Worm (Caenorhabditis elegans): ENCODE measurements around the gene nmr-2.

nmr-2 gene

DNA sequence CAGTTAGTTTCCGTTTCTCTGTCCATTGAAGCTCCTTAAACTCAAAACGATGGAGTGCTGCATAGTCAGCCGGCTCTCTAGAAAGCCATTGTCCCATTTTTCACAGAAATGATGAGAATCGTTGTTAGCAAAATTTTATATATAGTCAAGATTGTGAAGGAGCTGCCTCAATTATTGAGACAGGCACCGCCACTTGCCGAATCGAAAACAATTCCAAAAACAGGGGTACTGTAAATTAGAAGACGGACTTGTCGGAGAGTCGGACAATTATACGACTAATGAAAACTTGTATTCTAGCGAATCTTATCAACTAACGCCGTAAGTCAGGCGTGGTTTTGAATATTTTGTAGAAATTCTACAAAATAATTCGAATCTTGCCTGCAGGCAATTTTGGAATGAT, 8.8 kb upstream of the nmr-2 start, which contains the start of gene F14H8.2:
F14H8.2 (minus strand) TSS at position 101 of the 400 bp plus-strand sequence.
- no peak for TF ChIP-seq unc-62 (GFP tag; optimal IDR thresholded peaks at IDR 0.05)

DNA sequence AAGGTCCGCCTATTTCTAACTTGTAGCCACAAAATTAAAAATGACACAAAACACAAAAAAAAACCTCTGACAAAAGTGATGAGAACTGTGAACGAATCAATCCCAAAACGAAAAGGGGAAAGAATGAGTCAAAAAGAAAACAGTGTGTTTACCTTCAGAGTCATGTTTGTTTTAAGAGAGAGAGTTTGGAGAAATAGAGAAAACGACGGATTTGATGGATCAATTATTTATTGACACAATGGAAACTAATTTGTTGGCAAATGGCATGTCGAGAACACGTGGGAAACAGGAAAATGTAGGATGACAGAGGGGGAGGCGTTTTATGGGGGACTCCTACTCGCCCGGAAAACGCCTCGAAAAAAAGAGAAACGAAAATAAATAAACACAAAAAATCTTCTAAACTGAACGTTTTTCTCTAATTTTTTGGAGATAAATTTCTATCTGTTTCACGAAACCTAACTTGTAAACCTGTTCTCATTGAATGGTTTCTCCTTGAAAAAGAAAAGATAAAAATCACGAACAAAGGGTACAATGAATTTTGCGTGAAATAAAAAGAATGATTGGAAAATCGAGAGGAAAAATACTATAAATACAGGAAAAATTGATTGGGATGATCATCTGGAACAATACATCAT, 5.5 kb upstream of the nmr-2 start:
- TF ChIP-seq unc-62 (GFP tag; optimal IDR thresholded peaks at IDR 0.05), result no peak

DNA sequence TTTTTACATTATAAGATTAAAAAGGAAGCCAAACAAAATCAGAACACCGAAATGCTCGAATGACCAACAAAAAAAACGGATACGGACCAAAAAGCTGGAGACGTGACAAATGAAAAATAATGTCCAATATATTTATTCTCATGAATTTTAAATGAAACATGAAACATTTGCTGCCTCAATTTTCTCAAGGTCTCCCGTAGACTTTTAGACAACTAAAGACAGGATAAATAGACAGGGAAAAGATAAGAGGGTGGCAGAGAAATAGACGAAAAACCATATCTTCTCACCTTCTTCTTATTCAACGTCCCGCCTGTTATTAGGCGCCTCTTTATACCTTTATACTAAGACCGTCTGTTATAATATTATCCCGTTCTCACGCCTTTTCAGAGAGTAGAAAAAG, 4.3 kb upstream of the nmr-2 start:
- TF ChIP-seq unc-62 (GFP tag; optimal IDR thresholded peaks at IDR 0.05), result no peak

DNA sequence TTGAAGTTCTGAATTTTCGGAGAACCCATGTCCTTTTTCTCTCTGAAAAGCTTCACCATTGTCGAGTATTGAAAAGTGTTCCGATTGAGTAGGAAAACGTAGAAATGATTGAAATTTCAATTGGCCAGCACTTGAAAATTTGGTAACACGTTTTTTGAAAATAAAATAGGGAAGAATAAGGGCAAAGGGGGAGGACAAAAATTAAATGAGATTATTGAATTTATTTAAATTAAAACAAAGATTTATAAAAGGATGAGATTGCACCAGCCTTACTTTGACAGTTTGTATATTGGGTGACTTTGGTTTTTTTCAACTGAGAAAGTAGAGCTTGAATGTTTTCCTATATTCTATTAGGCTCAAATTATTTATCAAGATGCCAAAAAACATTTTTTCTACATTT, 2.7 kb upstream of the nmr-2 start, which contains the start of gene obr-2:
obr-2 (minus strand) TSS at position 101 of the 400 bp plus-strand sequence.
- TF ChIP-seq unc-62 (GFP tag; optimal IDR thresholded peaks at IDR 0.05), result no peak

DNA sequence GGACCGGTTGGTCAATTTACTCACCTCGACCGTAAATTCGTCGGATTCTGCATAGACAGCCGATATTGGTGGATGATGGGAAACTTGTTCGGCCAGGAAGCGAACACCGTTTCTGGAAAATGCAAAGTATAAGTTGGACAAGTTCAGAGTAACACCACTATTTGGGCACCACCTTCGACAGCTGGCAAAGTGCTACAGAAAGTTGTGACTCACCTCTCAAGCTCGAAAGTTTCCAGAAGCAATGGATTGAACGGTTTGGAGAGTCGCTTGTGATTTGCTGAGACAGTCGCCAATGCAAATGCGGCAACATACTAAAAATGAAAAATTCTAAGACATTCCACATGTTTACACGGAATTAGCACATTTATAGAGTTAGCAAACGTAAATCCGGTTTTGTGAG, 1.9 kb upstream of the nmr-2 start:
- TF ChIP-seq unc-62 (GFP tag; optimal IDR thresholded peaks at IDR 0.05), result no peak

DNA sequence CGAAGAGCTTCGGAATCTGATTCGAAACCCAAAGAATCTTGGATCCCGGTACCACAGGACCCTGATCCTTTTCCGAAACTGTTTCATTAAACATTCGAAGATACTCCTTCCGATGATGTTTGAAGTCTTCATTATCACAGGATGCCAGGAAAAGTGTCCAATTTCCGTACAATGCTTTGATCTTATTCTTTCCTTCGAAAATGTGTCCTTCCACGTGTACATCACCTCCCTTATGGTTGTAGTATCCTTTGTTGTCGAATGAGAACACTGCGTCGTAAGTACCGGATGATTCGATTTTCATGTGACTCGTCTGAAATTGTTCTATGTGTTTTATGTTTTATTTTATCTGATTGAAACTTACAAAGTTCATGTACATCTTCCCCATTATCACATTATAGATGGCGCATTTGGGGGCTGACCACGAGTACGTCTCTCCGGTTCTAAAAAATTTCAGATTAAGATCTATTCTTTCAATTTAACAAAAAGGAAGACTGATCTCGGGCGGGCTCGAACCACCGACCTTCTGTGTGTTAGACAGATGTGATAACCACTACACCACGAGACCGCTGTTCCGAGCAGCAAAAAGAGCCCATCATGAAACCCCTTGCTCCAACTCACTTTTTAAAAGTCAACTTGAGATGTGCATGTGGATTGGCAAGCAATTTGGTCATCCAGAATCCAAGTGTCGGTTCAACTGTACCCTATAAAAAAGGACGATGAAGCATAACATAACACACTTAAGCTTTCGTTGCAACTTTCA, 1.3 kb upstream of the nmr-2 start:
- TF ChIP-seq unc-62 (GFP tag; optimal IDR thresholded peaks at IDR 0.05), result no peak

DNA sequence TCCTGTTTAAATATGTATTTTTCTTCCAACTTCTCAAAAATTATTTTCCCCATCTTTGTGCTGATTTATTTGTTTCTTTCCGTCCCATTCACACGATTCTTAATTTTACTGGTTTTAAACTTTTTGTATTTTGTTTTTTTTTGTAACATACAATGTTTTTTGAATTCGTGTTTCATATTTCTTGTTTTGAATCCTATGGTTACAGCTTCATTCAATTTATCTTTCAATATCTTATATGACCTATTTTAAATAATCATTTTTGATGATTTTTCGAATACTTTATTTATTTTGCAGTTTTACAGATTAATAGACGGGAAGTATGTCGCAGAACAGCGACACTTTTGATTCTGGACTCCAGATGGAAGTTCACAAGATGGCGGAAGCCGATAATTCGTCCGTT, 6.7 kb downstream of the nmr-2 start, which contains the start of gene hrde-2:
hrde-2 (plus strand) TSS at position 301 of the 400 bp plus-strand sequence.
- no peak for TF ChIP-seq unc-62 (GFP tag; optimal IDR thresholded peaks at IDR 0.05)

DNA sequence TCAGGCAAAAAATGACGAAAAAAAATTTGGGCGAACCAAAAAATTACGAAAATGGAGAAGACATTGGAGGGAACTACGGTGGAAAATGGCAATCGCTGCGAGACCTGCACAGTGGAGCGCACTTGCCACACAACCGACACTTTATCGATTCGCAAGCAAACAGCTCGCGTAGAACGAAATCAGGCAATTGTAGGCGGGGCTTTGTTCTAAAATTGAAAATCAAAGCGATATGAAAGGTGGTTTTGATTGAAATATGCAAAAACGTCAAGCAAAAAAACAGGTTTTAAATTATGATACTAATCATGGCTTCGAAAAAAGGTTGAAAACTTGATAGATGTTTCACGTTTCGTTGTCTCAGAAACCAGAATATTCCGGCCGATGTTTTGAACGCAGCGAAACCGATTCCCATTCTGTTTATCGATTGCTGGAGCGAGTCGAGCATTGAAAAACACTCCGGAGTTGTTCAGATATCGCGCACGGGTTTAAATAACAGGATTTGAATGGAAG, 9.2 kb downstream of the nmr-2 start, which contains the start of the genes fib-1 and mut-15:
fib-1 (minus strand) TSS at position 40 of the 507 bp plus-strand sequence.
mut-15 (plus strand) TSS at position 360 of the 507 bp plus-strand sequence.
- TF ChIP-seq unc-62 (GFP tag; optimal IDR thresholded peaks at IDR 0.05), result no peak

DNA sequence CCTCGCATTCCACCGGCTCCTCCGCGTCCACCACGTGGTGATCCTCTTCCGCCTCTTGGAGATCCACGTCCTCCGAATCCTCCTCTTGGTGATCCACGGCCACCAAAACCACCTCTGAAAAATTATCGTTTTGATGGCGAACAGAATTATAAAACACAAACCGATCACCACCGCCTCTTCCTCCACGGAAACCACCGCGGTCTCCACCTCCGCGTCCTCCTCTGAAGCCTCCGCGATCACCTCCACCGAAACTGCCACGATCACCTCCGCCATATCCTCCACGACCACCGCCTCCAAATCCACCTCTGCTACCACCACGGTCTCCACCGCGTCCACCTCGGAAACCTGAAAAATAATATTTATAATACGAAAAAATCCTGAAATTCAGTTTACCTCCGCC, 9.9 kb downstream of the nmr-2 start:
- TF ChIP-seq unc-62 (GFP tag; optimal IDR thresholded peaks at IDR 0.05), result no peak

DNA sequence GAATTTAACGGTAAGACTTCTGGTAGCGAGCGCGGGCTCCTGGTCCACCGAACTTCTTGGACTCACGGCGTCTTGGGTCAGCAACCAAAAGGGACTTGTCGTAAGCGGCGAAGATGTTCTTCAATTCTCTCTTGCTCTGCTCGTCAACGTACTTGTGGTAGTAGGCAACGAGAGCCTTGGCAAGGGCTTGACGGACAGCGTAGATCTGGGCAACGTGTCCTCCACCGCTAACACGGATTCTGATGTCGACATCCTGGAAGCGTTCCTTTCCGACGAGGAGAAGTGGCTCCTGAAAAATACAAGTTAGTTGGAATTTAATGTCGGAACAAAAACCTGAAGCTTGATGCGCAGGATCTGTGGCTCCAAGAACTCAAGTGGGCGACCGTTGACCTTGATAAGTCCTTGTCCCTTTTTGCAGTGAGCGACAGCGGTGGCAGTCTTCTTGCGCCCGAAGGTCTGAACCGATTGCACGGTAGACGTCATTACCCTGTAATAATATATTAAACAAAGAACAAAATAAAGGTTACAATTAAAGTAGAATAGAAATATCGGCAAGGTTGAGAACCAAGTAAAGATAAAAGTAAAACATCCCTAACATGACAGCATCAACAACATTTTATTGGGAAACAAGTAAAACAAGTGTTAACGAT, 11.3 kb downstream of the nmr-2 start, which contains the start of gene rps-16:
rps-16 (minus strand) TSS at position 487 of the 650 bp plus-strand sequence.
- TF ChIP-seq unc-62 (GFP tag; optimal IDR thresholded peaks at IDR 0.05), result no peak

DNA sequence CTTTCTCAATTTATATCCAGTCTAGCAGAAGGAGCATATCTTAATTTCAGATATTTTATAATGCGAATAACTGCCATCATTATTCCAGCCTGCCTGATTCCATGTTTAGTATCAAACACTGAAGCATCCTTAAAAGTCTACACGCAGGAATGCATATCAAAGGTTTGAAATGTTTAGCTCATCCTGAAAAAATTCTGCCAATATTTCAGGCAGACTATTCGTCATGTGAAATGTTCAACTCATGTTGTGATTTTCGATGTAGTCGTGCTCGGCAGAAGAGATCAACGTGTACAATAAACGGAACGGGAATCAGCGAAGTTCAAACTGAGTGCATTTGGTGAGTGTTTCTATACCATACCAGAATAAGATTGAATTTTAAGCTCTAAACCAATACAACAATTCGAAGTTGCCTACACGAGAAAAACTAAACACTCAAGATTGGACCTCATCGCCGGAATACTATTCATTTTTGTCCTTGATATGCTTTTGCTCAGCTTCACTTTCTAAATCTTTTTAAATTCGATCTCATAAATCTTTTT, 11.9 kb downstream of the nmr-2 start, which contains the start of gene T01C3.11:
T01C3.11 (plus strand) TSS at position 51 of the 539 bp plus-strand sequence.
- TF ChIP-seq unc-62 (GFP tag; optimal IDR thresholded peaks at IDR 0.05), result no peak

DNA sequence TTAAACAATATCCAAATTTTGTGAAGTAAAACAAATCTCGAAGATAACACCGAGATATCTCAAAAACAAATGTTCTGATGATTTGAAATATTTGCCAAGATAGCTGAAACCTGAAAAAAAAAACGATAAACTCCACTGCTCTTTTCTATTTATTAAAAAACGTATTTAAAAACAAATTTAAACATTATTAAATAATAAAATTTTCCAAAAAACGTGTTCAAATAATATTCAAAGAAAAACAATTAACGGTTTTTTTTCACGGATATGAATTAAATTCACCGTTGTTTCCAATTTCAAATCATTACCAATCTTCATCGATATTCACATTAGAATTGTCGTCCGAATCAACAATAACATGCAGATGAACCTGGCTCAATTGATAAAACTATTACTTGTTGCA, 15.2 kb downstream of the nmr-2 start, which contains the start of gene irld-14:
irld-14 (plus strand) TSS at position 301 of the 400 bp plus-strand sequence.
- no peak for TF ChIP-seq unc-62 (GFP tag; optimal IDR thresholded peaks at IDR 0.05)

DNA sequence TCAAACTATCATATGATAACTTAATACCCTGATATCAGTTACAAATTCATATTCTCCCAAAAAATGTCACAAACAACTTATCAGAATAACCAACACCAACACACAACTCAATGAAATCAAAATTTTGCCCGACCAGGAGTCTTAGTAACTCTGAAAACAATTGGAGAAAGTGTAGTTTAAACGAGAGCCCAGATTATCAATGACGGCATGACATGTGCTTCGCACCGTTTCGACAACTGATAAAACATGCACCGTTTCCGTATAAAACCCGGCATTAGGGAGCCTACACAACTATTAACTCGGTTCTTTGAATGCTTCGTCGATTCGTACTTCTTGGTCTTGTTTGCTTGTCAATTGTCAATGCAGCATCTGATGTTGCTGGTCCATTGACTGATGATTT, 17.8 kb downstream of the nmr-2 start, which contains the start of gene fil-1:
fil-1 (plus strand) TSS at position 219 of the 400 bp plus-strand sequence.
- no peak for TF ChIP-seq unc-62 (GFP tag; optimal IDR thresholded peaks at IDR 0.05)

DNA sequence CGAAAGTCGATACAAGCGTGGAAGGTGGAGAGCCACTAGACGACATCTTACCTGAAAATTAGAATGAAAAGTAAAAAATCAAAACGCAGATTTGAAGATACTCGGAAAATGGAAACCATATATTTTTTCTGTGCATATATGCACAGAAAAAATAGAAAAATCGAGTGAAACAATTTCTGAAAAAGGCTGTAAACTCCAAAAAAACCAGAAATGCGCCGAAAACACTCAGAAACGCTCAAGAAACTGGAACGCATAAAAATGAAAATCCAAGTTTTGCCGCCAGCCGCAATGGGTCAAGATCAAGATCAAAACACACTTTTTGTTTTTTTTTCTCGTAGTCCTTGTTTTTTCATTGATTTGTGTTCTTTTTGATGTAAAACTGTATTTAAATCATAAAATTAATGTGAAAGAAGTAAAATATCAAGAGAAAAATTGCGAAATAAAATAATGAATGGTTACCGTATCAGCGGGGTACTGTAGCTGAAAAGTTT, 18.8 kb downstream of the nmr-2 start, which contains the start of gene T01C3.3:
T01C3.3 (minus strand) TSS at position 51 of the 491 bp plus-strand sequence.
- no peak for TF ChIP-seq unc-62 (GFP tag; optimal IDR thresholded peaks at IDR 0.05)

DNA sequence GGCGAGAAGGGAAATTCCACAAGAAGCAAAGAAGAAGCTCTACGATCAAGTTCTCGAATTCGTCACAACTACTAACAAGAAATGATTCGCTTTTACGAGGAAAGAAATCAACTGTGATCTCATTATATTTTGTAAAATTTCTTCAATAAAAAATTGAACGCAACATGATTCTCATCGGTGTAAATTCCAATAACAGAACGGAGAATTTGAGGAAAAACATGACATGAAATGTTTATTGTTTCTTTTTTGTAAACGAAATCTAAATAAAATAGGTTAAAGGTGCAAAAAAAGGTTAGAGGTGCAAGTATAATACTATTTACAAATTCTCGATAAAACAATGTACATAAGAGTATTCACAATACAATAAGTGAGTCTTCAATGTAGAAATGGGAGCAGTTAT, 20.0 kb downstream of the nmr-2 start:
- no peak for TF ChIP-seq unc-62 (GFP tag; optimal IDR thresholded peaks at IDR 0.05)
